Worm (Caenorhabditis elegans): ENCODE data around the gene ife-2.

DNA sequence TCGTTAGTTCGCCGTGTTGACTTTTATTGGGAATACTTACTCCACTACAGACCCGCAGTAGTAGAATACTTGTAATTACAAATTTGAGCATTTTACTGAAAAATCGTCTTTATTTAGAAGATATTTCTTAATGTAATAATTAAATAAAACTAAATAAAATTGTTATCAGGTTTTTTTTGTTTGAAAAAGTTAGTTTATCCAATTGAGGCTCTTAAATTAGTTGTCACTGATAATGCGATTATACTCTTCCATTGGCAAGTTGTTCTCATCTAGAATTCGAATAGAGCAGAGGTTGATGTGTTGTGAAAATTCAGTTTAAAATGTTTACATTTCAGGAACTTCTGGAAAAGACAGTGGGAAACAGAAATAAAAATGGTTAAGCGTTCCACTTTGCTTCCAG, 43.0 kb upstream of the ife-2 start, which contains the start of gene ZK1193.2:
- TF ChIP-seq dao-5 (tag; optimal IDR thresholded peaks at IDR 0.05) (no peak), W03F9.2 (tag; optimal IDR thresholded peaks at IDR 0.05) (no peak)
